Fruit fly (Drosophila melanogaster): ENCODE measurements around the gene Tim13.

The Tim13 gene

DNA sequence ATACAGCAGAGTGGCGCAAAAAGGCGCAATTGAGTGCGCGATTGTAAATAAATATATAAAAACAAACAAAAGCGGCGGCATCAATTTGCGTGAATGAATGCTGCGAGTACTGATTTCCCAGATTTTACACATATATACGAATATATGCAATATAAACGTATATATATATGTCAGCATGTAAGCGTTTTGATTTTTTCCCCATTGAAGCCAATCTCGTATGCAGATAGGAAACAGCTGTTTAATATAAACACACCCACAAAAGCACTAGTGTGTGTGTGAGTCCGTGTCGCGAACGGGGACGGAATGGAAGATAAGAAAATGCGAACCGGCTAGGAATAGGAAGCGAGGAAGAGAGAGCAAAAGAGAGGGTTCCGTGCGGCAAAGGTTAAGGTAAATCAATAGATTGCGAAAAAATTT lies 14.6 kb upstream of the Tim13 start:
- 0 out of 2 replicates have a peak, but pooled peaks have one; percentile 4 for TF ChIP-seq Ets98B (GFP tag; IDR thresholded peaks at IDR 0.05)
- no peak for TF ChIP-seq CG32121 (GFP tag; IDR thresholded peaks at IDR 0.05)

DNA sequence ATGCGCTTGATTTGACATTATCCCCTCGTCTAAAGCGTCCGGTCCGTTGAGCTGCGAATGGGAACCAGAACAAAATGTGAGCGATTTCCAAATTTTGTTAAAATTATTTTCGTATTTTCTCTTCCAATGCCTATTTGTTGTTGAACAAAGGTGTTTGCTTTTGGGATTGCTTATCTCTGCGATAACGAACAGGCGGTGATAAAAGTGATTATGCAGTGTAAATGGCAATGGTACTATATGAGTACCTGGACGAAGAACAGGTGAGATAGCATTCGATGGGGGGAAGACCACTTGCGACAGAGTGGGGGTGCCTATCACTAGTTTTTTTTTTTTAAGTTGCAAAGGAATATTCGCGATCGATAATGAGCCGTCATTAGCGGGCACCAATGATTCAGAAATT lies 13.9 kb upstream of the Tim13 start:
- no peak for TF ChIP-seq CG8301 (tag; optimal IDR thresholded peaks at IDR 0.05)
- TF ChIP-seq CG10348 (GFP tag; IDR thresholded peaks at IDR 0.05) = no peak
- no peak for TF ChIP-seq Ets98B (GFP tag; IDR thresholded peaks at IDR 0.05)
- no peak for TF ChIP-seq D1 (tag; optimal IDR thresholded peaks at IDR 0.05)
- TF ChIP-seq CG32121 (GFP tag; IDR thresholded peaks at IDR 0.05) = no peak
- no peak for TF ChIP-seq Pif1B (GFP tag; optimal IDR thresholded peaks at IDR 0.05)

DNA sequence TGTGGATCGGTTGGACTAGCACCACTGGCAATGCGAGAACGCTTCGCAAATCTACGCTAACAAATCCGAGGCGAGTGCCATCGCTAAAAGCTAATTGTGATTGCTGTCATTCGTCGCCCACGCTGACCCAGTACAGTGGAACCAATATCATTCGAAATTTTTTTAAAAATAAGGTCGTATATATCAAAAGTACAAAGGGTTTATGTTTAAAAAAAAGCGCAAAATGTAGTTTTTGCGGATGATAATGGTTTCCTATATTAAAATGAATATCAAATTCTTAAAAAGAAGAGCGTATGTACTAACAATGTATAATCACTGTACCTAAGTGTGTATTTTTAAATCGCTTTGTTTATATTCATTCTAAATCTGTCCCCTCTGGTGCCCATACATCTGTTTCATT lies 11.0 kb upstream of the Tim13 start:
- TF ChIP-seq CG4496 (GFP tag; IDR thresholded peaks at IDR 0.05) (peak; percentile 48; the same call in 2 of the 3 replicates), CG32121 (GFP tag; IDR thresholded peaks at IDR 0.05) (peak; percentile 85), rn (GFP tag; IDR thresholded peaks at IDR 0.05) (0 out of 2 replicates have a peak, but pooled peaks have one; percentile 15), Snoo (tag; optimal IDR thresholded peaks at IDR 0.05) (no peak), CG10348 (GFP tag; IDR thresholded peaks at IDR 0.05) (no peak), CG14655 (GFP tag; optimal IDR thresholded peaks at IDR 0.05) (no peak), CG8159 (tag; optimal IDR thresholded peaks at IDR 0.05) (no peak), CG15710 (tag; optimal IDR thresholded peaks at IDR 0.05) (no peak), CG17806 (tag; optimal IDR thresholded peaks at IDR 0.05) (no peak), Pif1B (GFP tag; optimal IDR thresholded peaks at IDR 0.05) (no peak), Ets98B (GFP tag; IDR thresholded peaks at IDR 0.05) (peak; percentile 49), gl (tag; optimal IDR thresholded peaks at IDR 0.05) (no peak), fd96Ca (GFP tag; IDR thresholded peaks at IDR 0.05) (no peak), CG8301 (tag; optimal IDR thresholded peaks at IDR 0.05) (no peak), CG9948 (tag; optimal IDR thresholded peaks at IDR 0.05) (no peak), EcR (GFP tag; optimal IDR thresholded peaks at IDR 0.05) (no peak), D1 (tag; optimal IDR thresholded peaks at IDR 0.05) (no peak), Pif1A (GFP tag; optimal IDR thresholded peaks at IDR 0.05) (no peak), CG13204 (GFP tag; optimal IDR thresholded peaks at IDR 0.05) (no peak), CG12605 (GFP tag; IDR thresholded peaks at IDR 0.05) (no peak), CG34367 (tag; optimal IDR thresholded peaks at IDR 0.05) (no peak)

DNA sequence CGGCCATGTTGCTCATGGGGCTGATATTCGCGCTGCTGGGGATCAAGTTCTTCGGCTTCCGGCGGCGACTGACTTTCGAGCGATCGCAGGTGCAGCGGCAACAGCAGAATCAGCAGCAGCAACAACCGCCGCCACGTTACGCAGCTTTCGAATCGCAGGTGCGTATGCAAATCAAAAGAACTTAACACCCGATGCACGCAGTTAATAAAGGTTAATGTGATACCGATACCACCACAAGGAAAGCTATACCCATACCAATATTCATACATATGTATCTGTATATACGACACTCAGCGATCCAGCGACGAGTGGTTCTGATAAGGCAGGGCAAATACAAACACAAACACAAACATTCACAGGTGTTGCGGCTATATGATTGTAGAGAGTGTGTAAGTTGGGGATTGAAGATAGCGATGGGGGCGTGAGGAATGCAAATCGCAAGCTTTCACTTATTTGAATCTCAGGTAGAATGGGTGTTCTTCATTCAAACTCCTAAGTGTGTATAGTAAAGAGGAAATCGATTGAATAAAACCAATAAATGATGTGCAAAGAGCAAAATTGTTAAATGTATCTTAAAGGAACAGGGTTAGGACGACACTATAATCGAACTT lies 3.2 kb upstream of the Tim13 start:
- TF ChIP-seq CG8159 (tag; optimal IDR thresholded peaks at IDR 0.05) (no peak), CG10348 (GFP tag; IDR thresholded peaks at IDR 0.05) (no peak), CG4496 (GFP tag; IDR thresholded peaks at IDR 0.05) (0 out of 3 replicates have a peak, but pooled peaks have one; percentile 28), Snoo (tag; optimal IDR thresholded peaks at IDR 0.05) (no peak), CG13204 (GFP tag; optimal IDR thresholded peaks at IDR 0.05) (no peak), Pif1A (GFP tag; optimal IDR thresholded peaks at IDR 0.05) (no peak), Ets98B (GFP tag; IDR thresholded peaks at IDR 0.05) (no peak), EcR (GFP tag; optimal IDR thresholded peaks at IDR 0.05) (peak; percentile 7), CG34367 (tag; optimal IDR thresholded peaks at IDR 0.05) (no peak)

DNA sequence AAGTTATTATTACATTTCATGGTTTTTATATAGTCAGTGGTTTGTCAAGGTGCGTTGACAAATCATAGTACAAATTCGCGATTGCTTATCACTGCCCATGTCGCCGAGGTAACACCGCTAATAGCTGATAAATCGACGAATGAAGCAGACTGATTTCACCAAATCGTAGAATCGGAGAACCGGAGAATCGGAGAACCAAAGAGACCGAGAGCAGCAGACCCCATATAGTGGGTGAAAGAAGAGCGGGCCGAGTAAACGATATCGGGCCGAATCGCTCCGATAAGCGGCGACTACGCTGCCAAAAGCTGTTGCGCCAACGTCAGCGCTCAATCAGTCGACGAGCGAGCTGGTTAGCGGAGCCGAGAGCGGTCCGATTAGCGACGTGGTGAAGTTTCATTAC lies 2.4 kb upstream of the Tim13 start, which contains the start of gene CG14131:
TSS of gene CG14131 (plus strand) at position 343 of the 400 bp plus-strand sequence.
- TF ChIP-seq CG8159 (tag; optimal IDR thresholded peaks at IDR 0.05) (no peak), EcR (GFP tag; optimal IDR thresholded peaks at IDR 0.05) (no peak)

DNA sequence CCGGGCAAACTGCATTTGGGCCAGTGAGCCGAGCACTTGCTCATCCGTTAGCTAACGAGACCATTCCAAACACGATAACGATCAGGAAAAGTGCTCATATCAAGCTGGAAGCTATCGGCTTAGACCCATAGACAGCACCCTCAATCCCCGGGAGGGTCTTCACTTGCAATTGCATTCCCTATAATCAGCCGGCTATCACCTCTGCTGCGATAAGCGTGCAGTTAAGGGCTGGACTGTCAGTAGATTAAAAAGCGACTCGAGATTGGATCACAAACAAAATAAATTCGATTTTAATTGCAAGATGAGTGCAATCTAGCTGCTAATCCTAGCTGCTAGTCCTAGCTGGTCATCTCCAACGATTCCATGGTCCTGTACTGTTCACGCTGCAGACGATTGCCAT lies 505 bp downstream of the Tim13 start:
- TF ChIP-seq EcR (GFP tag; optimal IDR thresholded peaks at IDR 0.05) (no peak), CG12605 (GFP tag; IDR thresholded peaks at IDR 0.05) (no peak), CG9948 (tag; optimal IDR thresholded peaks at IDR 0.05) (no peak), rn (GFP tag; IDR thresholded peaks at IDR 0.05) (no peak), CG4496 (GFP tag; IDR thresholded peaks at IDR 0.05) (no peak), Pif1B (GFP tag; optimal IDR thresholded peaks at IDR 0.05) (no peak), gl (tag; optimal IDR thresholded peaks at IDR 0.05) (no peak), CG15710 (tag; optimal IDR thresholded peaks at IDR 0.05) (no peak), Ets98B (GFP tag; IDR thresholded peaks at IDR 0.05) (no peak), CG13204 (GFP tag; optimal IDR thresholded peaks at IDR 0.05) (no peak), CG14655 (GFP tag; optimal IDR thresholded peaks at IDR 0.05) (no peak), CG32121 (GFP tag; IDR thresholded peaks at IDR 0.05) (no peak)

DNA sequence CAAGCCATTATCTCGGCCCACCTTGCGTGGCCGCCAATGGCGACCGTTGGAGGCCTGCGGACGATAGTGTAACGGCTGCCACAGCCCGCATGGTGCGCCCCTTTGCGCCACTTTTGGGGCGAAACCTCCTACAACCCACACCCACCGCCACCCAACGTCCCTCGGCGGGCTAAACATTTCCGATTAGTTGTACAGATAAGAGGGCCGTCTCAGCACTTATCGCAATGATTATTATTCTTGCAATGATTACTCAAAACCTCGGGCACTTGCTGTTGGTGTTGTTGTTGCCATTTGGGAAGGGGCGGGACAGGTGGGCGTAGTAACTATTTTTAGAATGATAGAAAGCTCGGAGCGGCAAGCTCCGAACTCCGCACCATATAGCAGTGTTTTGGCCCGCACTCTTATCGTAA lies 1.7 kb downstream of the Tim13 start:
- TF ChIP-seq CG13204 (GFP tag; optimal IDR thresholded peaks at IDR 0.05) (no peak), gl (tag; optimal IDR thresholded peaks at IDR 0.05) (no peak), CG14655 (GFP tag; optimal IDR thresholded peaks at IDR 0.05) (no peak), CG17806 (tag; optimal IDR thresholded peaks at IDR 0.05) (no peak), Pif1A (GFP tag; optimal IDR thresholded peaks at IDR 0.05) (no peak), Pif1B (GFP tag; optimal IDR thresholded peaks at IDR 0.05) (no peak), CG10348 (GFP tag; IDR thresholded peaks at IDR 0.05) (no peak), CG34367 (tag; optimal IDR thresholded peaks at IDR 0.05) (no peak), CG8159 (tag; optimal IDR thresholded peaks at IDR 0.05) (no peak), EcR (GFP tag; optimal IDR thresholded peaks at IDR 0.05) (no peak), D1 (tag; optimal IDR thresholded peaks at IDR 0.05) (no peak), Ets98B (GFP tag; IDR thresholded peaks at IDR 0.05) (no peak), CG8301 (tag; optimal IDR thresholded peaks at IDR 0.05) (no peak), CG15710 (tag; optimal IDR thresholded peaks at IDR 0.05) (no peak), fd96Ca (GFP tag; IDR thresholded peaks at IDR 0.05) (no peak), CG9948 (tag; optimal IDR thresholded peaks at IDR 0.05) (no peak), rn (GFP tag; IDR thresholded peaks at IDR 0.05) (no peak), CG12605 (GFP tag; IDR thresholded peaks at IDR 0.05) (no peak)
